Worm (Caenorhabditis elegans) whole organism, L3 larva: ENCODE results near the gene lact-7.
A peak's percentile ranks its signal among the peaks of the same experiment; 100 is the strongest.

Experiments used
- R02D3.7 ChIP-seq: fragments of 150-350 bp; optimal IDR thresholded peaks from 2 replicates; lab custom pipeline; 2014; ENCODE audit warnings: missing biosample characterization, missing genetic modification characterization
- ZK546.5 ChIP-seq: sonication (generic microtip); optimal IDR thresholded peaks from 2 replicates; lab custom pipeline; 2017; ENCODE audit warnings: missing biosample characterization, missing genetic modification characterization
- aly-2 ChIP-seq: fragments of 150-350 bp; optimal IDR thresholded peaks from 2 replicates; lab custom pipeline; 2014; ENCODE audit warnings: missing biosample characterization, missing genetic modification characterization
- ceh-16 ChIP-seq: sonication (generic microtip); optimal IDR thresholded peaks from 2 replicates; lab custom pipeline; 2017; ENCODE audit warnings: missing biosample characterization, missing genetic modification characterization
- ceh-28 ChIP-seq: fragments of 150-350 bp; optimal IDR thresholded peaks from 2 replicates; lab custom pipeline; 2014; ENCODE audit warnings: missing biosample characterization, missing genetic modification reagents, missing genetic modification characterization
- ceh-82 ChIP-seq: fragments of 150-350 bp; optimal IDR thresholded peaks from 2 replicates; lab custom pipeline; 2014; ENCODE audit warnings: missing biosample characterization, missing genetic modification characterization
- ceh-9 ChIP-seq: sonication (generic microtip); optimal IDR thresholded peaks from 2 replicates; lab custom pipeline; 2018; ENCODE audit warnings: missing biosample characterization, missing genetic modification characterization
- daf-12 ChIP-seq: fragments of 150-350 bp; optimal IDR thresholded peaks from 2 replicates; lab custom pipeline; 2014; ENCODE audit warnings: missing biosample characterization, missing genetic modification reagents, missing genetic modification characterization
- egl-27 ChIP-seq: sonication (generic microtip); optimal IDR thresholded peaks from 4 replicates; lab custom pipeline; 2017; ENCODE audit warnings: missing biosample characterization, missing genetic modification reagents, missing genetic modification characterization
- elt-1 ChIP-seq: fragments of 150-350 bp; optimal IDR thresholded peaks from 2 replicates; lab custom pipeline; 2014; ENCODE audit warnings: missing biosample characterization, missing genetic modification characterization
- elt-2 ChIP-seq: sonication (generic microtip); optimal IDR thresholded peaks from 2 replicates; lab custom pipeline; 2016; ENCODE audit warnings: missing genetic modification reagents, mild to moderate bottlenecking, missing genetic modification characterization, missing compliant biosample characterization
- eor-1 ChIP-seq, 2 experiments: fragments of 150-350 bp; optimal IDR thresholded peaks; 2 replicates each; lab custom pipeline; 2014 to 2018; ENCODE audit warnings: missing biosample characterization in 2 of 2, missing genetic modification characterization in 2 of 2
- fkh-10 ChIP-seq: sonication (generic microtip); optimal IDR thresholded peaks from 2 replicates; lab custom pipeline; 2017; ENCODE audit warnings: missing biosample characterization, missing genetic modification reagents, missing genetic modification characterization
- fkh-2 ChIP-seq: fragments of 150-350 bp; optimal IDR thresholded peaks from 2 replicates; lab custom pipeline; 2014; ENCODE audit warnings: missing biosample characterization, missing genetic modification reagents, missing genetic modification characterization
- fos-1 ChIP-seq: fragments of 150-350 bp; optimal IDR thresholded peaks from 2 replicates; lab custom pipeline; 2014; ENCODE audit warnings: missing biosample characterization, missing genetic modification characterization
- hmg-11 ChIP-seq: sonication (generic microtip); optimal IDR thresholded peaks from 2 replicates; lab custom pipeline; 2016; ENCODE audit warnings: missing genetic modification characterization, missing compliant biosample characterization
- jun-1 ChIP-seq: fragments of 150-350 bp; optimal IDR thresholded peaks from 2 replicates; lab custom pipeline; 2014; ENCODE audit warnings: missing biosample characterization, missing genetic modification reagents, missing genetic modification characterization
- lin-39 ChIP-seq: fragments of 150-350 bp; optimal IDR thresholded peaks from 2 replicates; lab custom pipeline; 2018; ENCODE audit warnings: missing biosample characterization, missing genetic modification reagents, missing genetic modification characterization
- mdl-1 ChIP-seq: fragments of 150-350 bp; optimal IDR thresholded peaks from 2 replicates; lab custom pipeline; 2014; ENCODE audit warnings: missing biosample characterization, missing genetic modification characterization
- mml-1 ChIP-seq: fragments of 150-350 bp; sonication (generic microtip); optimal IDR thresholded peaks from 3 replicates; lab custom pipeline; 2014; ENCODE audit warnings: missing biosample characterization, missing genetic modification characterization
- nfya-1 ChIP-seq: sonication (generic microtip); optimal IDR thresholded peaks from 2 replicates; lab custom pipeline; 2017; ENCODE audit warnings: missing genetic modification characterization, mild to moderate bottlenecking, missing compliant biosample characterization, antibody characterized with exemption, moderate library complexity; ENCODE audit not compliant: insufficient read depth
- nhr-23 ChIP-seq: fragments of 150-350 bp; optimal IDR thresholded peaks from 2 replicates; lab custom pipeline; 2014; ENCODE audit warnings: missing biosample characterization, missing genetic modification reagents, missing genetic modification characterization
- nhr-237 ChIP-seq: fragments of 150-350 bp; optimal IDR thresholded peaks from 2 replicates; lab custom pipeline; 2014; ENCODE audit warnings: missing biosample characterization, missing genetic modification characterization
- nhr-43 ChIP-seq: sonication (generic microtip); optimal IDR thresholded peaks from 2 replicates; lab custom pipeline; 2016; ENCODE audit warnings: mild to moderate bottlenecking, missing genetic modification characterization, missing compliant biosample characterization; ENCODE audit not compliant: poor library complexity, severe bottlenecking
- nhr-77 ChIP-seq: fragments of 150-350 bp; optimal IDR thresholded peaks from 2 replicates; lab custom pipeline; 2014; ENCODE audit warnings: missing biosample characterization, missing genetic modification characterization
- pha-4 ChIP-seq: fragments of 150-350 bp; optimal IDR thresholded peaks from 2 replicates; lab custom pipeline; 2014; ENCODE audit warnings: missing biosample characterization, missing genetic modification reagents, missing genetic modification characterization
- pqm-1 ChIP-seq: fragments of 150-350 bp; optimal IDR thresholded peaks from 2 replicates; lab custom pipeline; 2017; ENCODE audit warnings: missing biosample characterization, missing genetic modification characterization, inconsistent platforms
- sea-2 ChIP-seq: fragments of 150-350 bp; sonication (generic microtip); optimal IDR thresholded peaks from 4 replicates; lab custom pipeline; 2014; ENCODE audit warnings: missing biosample characterization, missing genetic modification reagents, missing genetic modification characterization
- skn-1 ChIP-seq: fragments of 150-350 bp; optimal IDR thresholded peaks from 2 replicates; lab custom pipeline; 2014; ENCODE audit warnings: missing biosample characterization, missing genetic modification characterization
- snpc-4 ChIP-seq: fragments of 150-350 bp; optimal IDR thresholded peaks from 2 replicates; lab custom pipeline; 2014; ENCODE audit warnings: missing biosample characterization, missing genetic modification characterization
- tbx-2 ChIP-seq: sonication (generic microtip); optimal IDR thresholded peaks from 2 replicates; lab custom pipeline; 2016; ENCODE audit warnings: mild to moderate bottlenecking, missing genetic modification characterization, missing compliant biosample characterization
- unc-39 ChIP-seq: sonication (generic microtip); optimal IDR thresholded peaks from 4 replicates; lab custom pipeline; 2017; ENCODE audit warnings: missing biosample characterization, missing genetic modification characterization
- zag-1 ChIP-seq: fragments of 150-350 bp; optimal IDR thresholded peaks from 2 replicates; lab custom pipeline; 2014; ENCODE audit warnings: missing biosample characterization, missing genetic modification characterization
- ztf-4 ChIP-seq: fragments of 150-350 bp; optimal IDR thresholded peaks from 2 replicates; lab custom pipeline; 2014; ENCODE audit warnings: missing biosample characterization, missing genetic modification characterization

lact-7 gene

DNA sequence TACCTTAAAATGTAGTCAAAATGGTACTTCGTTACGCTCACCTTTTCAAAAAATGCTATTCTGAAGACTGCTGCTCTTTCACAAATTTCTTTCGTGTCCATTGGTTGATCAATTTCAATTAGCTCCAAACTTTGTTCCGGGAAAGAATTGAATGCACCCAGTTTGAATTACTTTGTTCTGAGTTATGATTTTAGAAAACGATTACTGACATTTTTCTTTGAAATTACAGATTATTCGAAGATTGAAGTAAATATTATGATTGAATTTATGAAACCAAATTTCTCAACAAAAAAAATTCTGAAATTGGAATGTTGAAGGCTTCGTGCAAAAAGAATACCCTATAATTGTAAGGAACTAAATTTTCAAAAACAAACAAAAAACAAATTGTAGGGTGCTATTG lies 25.3 kb downstream of the lact-7 start, which contains the start of gene Y102F5A.1:
TSS of gene Y102F5A.1 (minus strand) at position 101 of the 400 bp plus-strand sequence.
- TF ChIP-seq daf-12 (tag; lab: Kevin White, UChicago) (no peak), nhr-237 (no peak), tbx-2 (tag; lab: Kevin White, UChicago) (no peak)

DNA sequence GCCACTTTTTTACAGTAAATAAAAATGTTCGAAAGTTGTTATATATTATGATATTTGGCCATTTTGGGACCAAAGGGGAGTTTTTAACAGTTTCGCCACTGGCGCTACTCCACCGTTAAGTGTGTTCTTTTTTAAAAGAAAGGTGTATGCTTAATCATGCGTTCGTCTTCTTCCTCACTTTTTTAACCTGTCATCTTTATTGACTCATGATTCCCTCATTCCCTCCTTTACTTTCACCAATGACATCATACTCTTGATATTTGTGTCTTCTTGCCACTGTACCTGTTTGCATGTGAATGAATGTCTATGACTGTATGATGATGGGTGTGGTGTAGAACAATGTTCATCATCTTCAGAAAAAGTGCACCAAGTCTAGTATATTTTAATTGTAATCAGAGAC lies 31.7 kb downstream of the lact-7 start:
- TF ChIP-seq pha-4: peak; percentile 58
- no peak for TF ChIP-seq nhr-237
- no peak for TF ChIP-seq mdl-1 (tag; lab: Kevin White, UChicago)
- no peak for TF ChIP-seq sea-2 (GFP tag; lab: Kevin White, UChicago)
- peak; percentile 55 for TF ChIP-seq elt-2
- peak; percentile 28 for TF ChIP-seq skn-1
- no peak for TF ChIP-seq lin-39 (tag; lab: Kevin White, UChicago)
- no peak for TF ChIP-seq nfya-1 (tag; lab: Kevin White, UChicago)
- TF ChIP-seq jun-1 (tag; lab: Kevin White, UChicago): peak; percentile 9
- TF ChIP-seq aly-2 (tag; lab: Kevin White, UChicago): no peak
- TF ChIP-seq zag-1 (tag; lab: Kevin White, UChicago): no peak
- TF ChIP-seq nhr-77: no peak
- no peak for TF ChIP-seq fkh-2 (tag; lab: Kevin White, UChicago)
- TF ChIP-seq eor-1 (tag; optimal IDR thresholded peaks at IDR 0.05; lab: Kevin White, UChicago): no peak
- TF ChIP-seq hmg-11: no peak
- no peak for TF ChIP-seq R02D3.7
- TF ChIP-seq pqm-1 (tag; lab: Kevin White, UChicago): peak; percentile 88
- TF ChIP-seq ceh-16 (tag; lab: Kevin White, UChicago): no peak

DNA sequence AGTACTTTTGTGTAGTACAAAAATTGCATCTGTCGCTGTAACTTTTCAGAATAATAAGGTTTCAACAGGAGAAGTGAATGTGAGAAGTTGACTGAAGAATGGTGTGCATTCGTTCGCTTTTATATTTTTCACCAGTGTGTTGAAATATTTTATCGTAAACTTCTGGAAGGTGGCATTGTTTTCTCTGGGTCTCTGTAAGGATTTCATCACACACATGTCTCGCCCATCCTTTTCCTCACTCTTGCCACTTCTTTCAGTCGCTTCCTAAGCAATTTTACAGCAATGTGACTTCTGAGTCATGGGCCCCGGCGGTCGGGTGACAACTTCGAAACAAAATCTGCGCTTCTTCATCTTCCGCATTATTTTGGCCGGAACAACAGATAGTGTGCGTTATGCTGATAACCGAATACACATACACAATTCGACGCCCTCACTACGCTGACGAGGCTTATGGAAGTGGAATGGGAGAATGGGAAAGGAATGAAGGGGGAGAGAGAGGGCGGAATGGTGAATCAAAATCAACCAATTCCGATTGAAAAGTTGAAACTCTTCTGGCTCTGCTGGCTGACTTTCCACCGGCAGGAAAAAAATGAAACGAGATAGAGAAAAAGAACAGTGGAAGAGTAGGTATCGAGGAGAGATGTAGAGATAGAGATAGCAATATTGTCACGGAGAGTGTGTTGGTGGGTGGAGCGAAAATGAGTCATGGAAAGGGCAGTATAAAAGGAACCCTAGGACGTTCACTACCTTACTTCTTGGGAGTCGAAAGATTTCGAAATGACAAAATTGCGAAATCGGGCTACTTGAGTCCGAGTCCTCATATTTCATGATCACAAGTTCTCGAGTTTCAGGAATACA lies 32.7 kb downstream of the lact-7 start:
- TF ChIP-seq mml-1 (tag; lab: Kevin White, UChicago): no peak
- TF ChIP-seq ceh-16 (tag; lab: Kevin White, UChicago): no peak
- TF ChIP-seq aly-2 (tag; lab: Kevin White, UChicago): no peak
- TF ChIP-seq egl-27 (tag; lab: Kevin White, UChicago): no peak
- peak; percentile 80 for TF ChIP-seq jun-1 (tag; lab: Kevin White, UChicago)
- peak; percentile 50 for TF ChIP-seq pqm-1 (tag; lab: Kevin White, UChicago)
- TF ChIP-seq ZK546.5 (tag; lab: Kevin White, UChicago): no peak
- peak; percentile 2 for TF ChIP-seq fos-1 (tag; lab: Kevin White, UChicago)
- TF ChIP-seq fkh-10 (GFP tag; lab: Kevin White, UChicago): no peak
- peak; percentile 6 for TF ChIP-seq pha-4
- TF ChIP-seq nfya-1 (tag; lab: Kevin White, UChicago): peak; percentile 10
- TF ChIP-seq elt-1 (tag; lab: Kevin White, UChicago): no peak
- TF ChIP-seq hmg-11: peak; percentile 1
- TF ChIP-seq elt-2: peak; percentile 95

DNA sequence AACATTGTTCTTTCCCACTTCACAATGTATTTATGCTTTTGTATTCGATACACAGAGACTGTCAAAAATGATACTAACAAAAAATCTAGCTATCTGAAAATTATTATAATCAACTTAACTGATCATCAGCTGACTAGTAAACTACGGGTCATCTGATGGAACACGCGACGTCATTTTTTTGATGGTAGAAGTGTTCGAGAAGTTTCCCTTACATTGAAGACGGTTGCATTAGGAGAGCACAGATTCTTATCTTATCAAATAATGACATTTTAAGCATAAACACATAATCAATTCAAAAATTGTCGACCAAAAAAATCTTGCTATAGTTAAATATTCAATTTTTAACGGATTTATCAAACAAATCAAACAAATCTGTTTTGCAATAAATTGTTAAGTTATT lies 33.8 kb downstream of the lact-7 start:
- TF ChIP-seq elt-2: peak; percentile 92
- no peak for TF ChIP-seq sea-2 (GFP tag; lab: Kevin White, UChicago)
- TF ChIP-seq ceh-9: no peak
- no peak for TF ChIP-seq fkh-10 (GFP tag; lab: Kevin White, UChicago)
- no peak for TF ChIP-seq tbx-2 (tag; lab: Kevin White, UChicago)
- TF ChIP-seq egl-27 (tag; lab: Kevin White, UChicago): no peak
- TF ChIP-seq ceh-82 (tag; lab: Kevin White, UChicago): no peak
- peak; percentile 42 for TF ChIP-seq pha-4
- no peak for TF ChIP-seq snpc-4 (tag; lab: Kevin White, UChicago)
- TF ChIP-seq skn-1: peak; percentile 6
- no peak for TF ChIP-seq zag-1 (tag; lab: Kevin White, UChicago)
- peak; percentile 48 for TF ChIP-seq jun-1 (tag; lab: Kevin White, UChicago)
- TF ChIP-seq pqm-1 (tag; lab: Kevin White, UChicago): peak; percentile 8
- no peak for TF ChIP-seq ztf-4 (tag; lab: Kevin White, UChicago)
- TF ChIP-seq unc-39 (tag; lab: Kevin White, UChicago): no peak
- no peak for TF ChIP-seq ceh-28 (tag; lab: Kevin White, UChicago)
- TF ChIP-seq nhr-43 (tag; lab: Kevin White, UChicago): no peak
- TF ChIP-seq nhr-23: no peak
